Fruit fly (Drosophila melanogaster) whole organism, embryonic: ENCODE data around the gene CCAP.

Experiments used
- ATbp ChIP-seq: fragments of 200-800 bp; sonication (Bioruptor generic); optimal IDR thresholded peaks from 2 replicates; lab custom pipeline; 2017; ENCODE audit warnings: missing biosample characterization, mild to moderate bottlenecking, missing genetic modification characterization, missing genetic modification reagents
- CG10543 ChIP-seq: fragments of 200-800 bp; sonication (Bioruptor generic); optimal IDR thresholded peaks from 3 replicates; lab custom pipeline; 2017; ENCODE audit warnings: missing biosample characterization, mild to moderate bottlenecking, missing genetic modification characterization, moderate library complexity
- CG10979 ChIP-seq: fragments of 200-800 bp; sonication (Bioruptor generic); optimal IDR thresholded peaks from 2 replicates; lab custom pipeline; 2018; ENCODE audit warnings: missing biosample characterization, mild to moderate bottlenecking, missing genetic modification characterization, moderate library complexity
- CG12071 ChIP-seq: fragments of 200-800 bp; sonication (Bioruptor generic); optimal IDR thresholded peaks from 3 replicates; lab custom pipeline; 2018; ENCODE audit warnings: missing biosample characterization, mild to moderate bottlenecking, missing genetic modification characterization
- CG12391 ChIP-seq: fragments of 200-800 bp; sonication (Bioruptor generic); optimal IDR thresholded peaks from 3 replicates; lab custom pipeline; 2018; ENCODE audit warnings: missing biosample characterization, mild to moderate bottlenecking, missing genetic modification characterization, moderate library complexity
- CG13424 ChIP-seq: fragments of 200-800 bp; sonication (Bioruptor generic); optimal IDR thresholded peaks from 2 replicates; lab custom pipeline; 2019; ENCODE audit warnings: missing biosample characterization, mild to moderate bottlenecking, missing genetic modification characterization, moderate library complexity
- CG17359 ChIP-seq: fragments of 200-800 bp; sonication (Bioruptor generic); optimal IDR thresholded peaks from 3 replicates; lab custom pipeline; 2018; ENCODE audit warnings: missing biosample characterization, mild to moderate bottlenecking, missing genetic modification characterization, moderate library complexity
- CG17361 ChIP-seq: fragments of 200-800 bp; sonication (Bioruptor generic); IDR thresholded peaks from 3 replicates; pipeline ENCODE4 v1.3.6; 2022; ENCODE audit warnings: missing biosample characterization, missing genetic modification characterization
- CG18011 ChIP-seq: fragments of 200-800 bp; sonication (Bioruptor generic); optimal IDR thresholded peaks from 2 replicates; lab custom pipeline; 2017; ENCODE audit warnings: missing biosample characterization, missing genetic modification characterization, mild to moderate bottlenecking, moderate library complexity, missing genotype
- CG18262 ChIP-seq: fragments of 200-800 bp; optimal IDR thresholded peaks from 3 replicates; lab custom pipeline; 2019; ENCODE audit warnings: missing biosample characterization, mild to moderate bottlenecking, missing genetic modification characterization, moderate library complexity
- CG18599 ChIP-seq: fragments of 200-800 bp; sonication (Bioruptor generic); optimal IDR thresholded peaks from 3 replicates; lab custom pipeline; 2017; ENCODE audit warnings: missing biosample characterization, missing genetic modification characterization, mild to moderate bottlenecking, moderate library complexity, missing genetic modification reagents
- CG2712 ChIP-seq: fragments of 200-800 bp; optimal IDR thresholded peaks from 3 replicates; lab custom pipeline; 2019; ENCODE audit warnings: missing biosample characterization, mild to moderate bottlenecking, missing genetic modification characterization, moderate library complexity
- CG31224 ChIP-seq: fragments of 200-800 bp; sonication (Bioruptor generic); IDR thresholded peaks from 2 replicates; pipeline ENCODE4 v1.3.6; 2022; ENCODE audit warnings: missing biosample characterization, missing genetic modification characterization
- CG31441 ChIP-seq: fragments of 200-800 bp; sonication (Bioruptor generic); IDR thresholded peaks from 2 replicates; pipeline ENCODE4 v1.3.6; 2022; ENCODE audit warnings: missing biosample characterization, missing genetic modification characterization
- CG32532 ChIP-seq: fragments of 200-800 bp; sonication (Bioruptor generic); IDR thresholded peaks from 2 replicates; pipeline ENCODE4 v1.3.6; 2022; ENCODE audit warnings: missing biosample characterization, missing genetic modification characterization
- CG8388 ChIP-seq: fragments of 200-800 bp; sonication (Bioruptor generic); optimal IDR thresholded peaks from 2 replicates; lab custom pipeline; 2019; ENCODE audit warnings: missing biosample characterization, mild to moderate bottlenecking, missing genetic modification characterization, moderate library complexity
- CG8924 ChIP-seq: fragments of 200-800 bp; optimal IDR thresholded peaks from 3 replicates; lab custom pipeline; 2019; ENCODE audit warnings: missing biosample characterization, mild to moderate bottlenecking, missing genetic modification characterization, moderate library complexity
- CoRest ChIP-seq: fragments of 200-800 bp; sonication (Bioruptor generic); optimal IDR thresholded peaks from 3 replicates; lab custom pipeline; 2018; ENCODE audit warnings: missing biosample characterization, mild to moderate bottlenecking, missing genetic modification characterization, moderate library complexity
- E2f1 ChIP-seq: fragments of 200-800 bp; sonication (Bioruptor generic); IDR thresholded peaks from 2 replicates; pipeline ENCODE4 v1.3.6; 2022; ENCODE audit warnings: missing biosample characterization, missing genetic modification characterization
- Fer3 ChIP-seq: fragments of 200-800 bp; sonication (Bioruptor generic); optimal IDR thresholded peaks from 2 replicates; lab custom pipeline; 2018; ENCODE audit warnings: missing biosample characterization, mild to moderate bottlenecking, missing genetic modification characterization, moderate library complexity
- H2.0 ChIP-seq: fragments of 200-800 bp; sonication (Bioruptor generic); IDR thresholded peaks from 2 replicates; pipeline ENCODE4 v1.3.6; 2022; ENCODE audit warnings: missing biosample characterization, missing genetic modification characterization
- Hr3 ChIP-seq: fragments of 200-800 bp; sonication (Bioruptor generic); optimal IDR thresholded peaks from 3 replicates; lab custom pipeline; 2016; ENCODE audit warnings: missing biosample characterization, missing genetic modification characterization
- Hsf ChIP-seq: fragments of 200-800 bp; sonication (Bioruptor generic); optimal IDR thresholded peaks from 3 replicates; lab custom pipeline; 2016; ENCODE audit warnings: missing biosample characterization, missing genetic modification characterization
- Oli ChIP-seq: fragments of 200-800 bp; sonication (Bioruptor generic); optimal IDR thresholded peaks from 2 replicates; lab custom pipeline; 2018; ENCODE audit warnings: missing biosample characterization, mild to moderate bottlenecking, missing genetic modification characterization, moderate library complexity
- Ptx1 ChIP-seq: fragments of 200-800 bp; sonication (Bioruptor generic); IDR thresholded peaks from 2 replicates; pipeline ENCODE4 v1.3.6; 2022; ENCODE audit warnings: missing biosample characterization, missing genetic modification characterization
- Side ChIP-seq: fragments of 200-800 bp; sonication (Bioruptor generic); optimal IDR thresholded peaks from 2 replicates; lab custom pipeline; 2016; ENCODE audit warnings: missing biosample characterization, missing genetic modification characterization
- Taf1 ChIP-seq: fragments of 200-800 bp; sonication (Bioruptor generic); IDR thresholded peaks from 2 replicates; pipeline ENCODE4 v1.3.6; 2022; ENCODE audit warnings: missing biosample characterization, missing genetic modification characterization
- Xbp1 ChIP-seq: fragments of 200-800 bp; sonication (Bioruptor generic); optimal IDR thresholded peaks from 3 replicates; lab custom pipeline; 2016; ENCODE audit warnings: missing biosample characterization, mild to moderate bottlenecking, missing genetic modification characterization
- Xrp1 ChIP-seq: fragments of 200-800 bp; sonication (Bioruptor generic); IDR thresholded peaks from 2 replicates; pipeline ENCODE4 v1.3.6; 2022; ENCODE audit warnings: missing biosample characterization, missing genetic modification characterization
- cwo ChIP-seq: fragments of 200-800 bp; sonication (Bioruptor generic); optimal IDR thresholded peaks from 3 replicates; lab custom pipeline; 2017; ENCODE audit warnings: missing biosample characterization, missing genetic modification characterization, mild to moderate bottlenecking, moderate library complexity, missing genetic modification reagents
- dmrt11E ChIP-seq: fragments of 200-800 bp; sonication (Bioruptor generic); optimal IDR thresholded peaks from 3 replicates; lab custom pipeline; 2018; ENCODE audit warnings: missing biosample characterization, mild to moderate bottlenecking, missing genetic modification characterization, moderate library complexity
- esg ChIP-seq: fragments of 200-800 bp; sonication (Bioruptor generic); conservative IDR thresholded peaks from 2 replicates; pipeline ENCODE4 v1.3.6; 2022; ENCODE audit warnings: missing biosample characterization, missing genetic modification characterization
- fd96Cb ChIP-seq: fragments of 200-800 bp; sonication (Bioruptor generic); optimal IDR thresholded peaks from 2 replicates; lab custom pipeline; 2018; ENCODE audit warnings: missing biosample characterization, mild to moderate bottlenecking, missing genetic modification characterization, moderate library complexity
- gem ChIP-seq: fragments of 200-800 bp; sonication (Bioruptor generic); optimal IDR thresholded peaks from 2 replicates; lab custom pipeline; 2019; ENCODE audit warnings: missing biosample characterization, mild to moderate bottlenecking, missing genetic modification characterization, moderate library complexity
- hkb ChIP-seq, 2 experiments: fragments of 200-800 bp in 1 of 2; fragments of >200 bp in 1 of 2; sonication (Bioruptor generic) in 1 of 2; IDR thresholded peaks in 1 of 2; optimal IDR thresholded peaks in 1 of 2; 2 replicates each; pipeline versions ENCODE4 v1.3.6 to Lab custom; 2017 to 2022; ENCODE audit warnings: missing biosample characterization in 1 of 2, missing genetic modification characterization in 1 of 2
- inv ChIP-seq: fragments of 200-800 bp; sonication (Bioruptor generic); IDR thresholded peaks from 2 replicates; pipeline ENCODE4 v1.3.6; 2022; ENCODE audit warnings: missing biosample characterization, missing genetic modification characterization; ENCODE audit not compliant: partially characterized antibody
- kah ChIP-seq: fragments of 200-800 bp; sonication (Bioruptor generic); optimal IDR thresholded peaks from 2 replicates; lab custom pipeline; 2018; ENCODE audit warnings: missing biosample characterization, mild to moderate bottlenecking, missing genetic modification characterization
- lbe ChIP-seq: fragments of 200-800 bp; sonication (Bioruptor generic); optimal IDR thresholded peaks from 2 replicates; lab custom pipeline; 2016; ENCODE audit warnings: missing biosample characterization, mild to moderate bottlenecking, missing genetic modification characterization
- lilli ChIP-seq: fragments of 200-800 bp; sonication (Bioruptor generic); optimal IDR thresholded peaks from 3 replicates; lab custom pipeline; 2016; ENCODE audit warnings: missing biosample characterization, missing genetic modification characterization
- lola ChIP-seq, 3 experiments: fragments of >200 bp in 2 of 3; fragments of 200-800 bp in 1 of 3; sonication (Bioruptor generic) in 1 of 3; optimal IDR thresholded peaks; 2 replicates each; lab custom pipeline; 2017 to 2019; ENCODE audit warnings: missing biosample characterization in 3 of 3, missing genetic modification characterization in 3 of 3, mild to moderate bottlenecking in 1 of 3, moderate library complexity in 1 of 3
- org-1 ChIP-seq: fragments of 200-800 bp; sonication (Bioruptor generic); optimal IDR thresholded peaks from 2 replicates; lab custom pipeline; 2017; ENCODE audit warnings: missing biosample characterization, missing genetic modification characterization
- pan ChIP-seq, 4 experiments: fragments of >200 bp in 3 of 4; fragments of 200-800 bp in 1 of 4; sonication (Bioruptor generic) in 1 of 4; optimal IDR thresholded peaks in 3 of 4; IDR thresholded peaks in 1 of 4; 2 replicates each; pipeline versions ENCODE4 v1.3.6 to Lab custom; 2017 to 2022; ENCODE audit warnings: missing biosample characterization in 2 of 4, missing genetic modification characterization in 2 of 4, mixed read lengths in 1 of 4
- phol ChIP-seq: fragments of 200-800 bp; sonication (Bioruptor generic); optimal IDR thresholded peaks from 3 replicates; lab custom pipeline; 2018; ENCODE audit warnings: missing biosample characterization, mild to moderate bottlenecking, missing genetic modification characterization, moderate library complexity
- pnt ChIP-seq: fragments of 200-800 bp; sonication (Bioruptor generic); optimal IDR thresholded peaks from 3 replicates; lab custom pipeline; 2016; ENCODE audit warnings: missing biosample characterization, missing genetic modification characterization
- row ChIP-seq: fragments of 200-800 bp; sonication (Bioruptor generic); IDR thresholded peaks from 3 replicates; pipeline ENCODE4 v1.3.6; 2022; ENCODE audit warnings: missing biosample characterization, missing genetic modification characterization
- sisA ChIP-seq: fragments of 200-800 bp; sonication (Bioruptor generic); IDR thresholded peaks from 2 replicates; pipeline ENCODE4 v1.3.6; 2022; ENCODE audit warnings: missing biosample characterization, missing genetic modification characterization
- vvl ChIP-seq: fragments of 200-800 bp; sonication (Bioruptor generic); IDR thresholded peaks from 2 replicates; pipeline ENCODE4 v1.3.6; 2022; ENCODE audit warnings: missing biosample characterization, missing genetic modification characterization
- zf30C ChIP-seq: fragments of 200-800 bp; sonication (Bioruptor generic); optimal IDR thresholded peaks from 3 replicates; lab custom pipeline; 2018; ENCODE audit warnings: missing biosample characterization, mild to moderate bottlenecking, missing genetic modification characterization

The CCAP gene

DNA sequence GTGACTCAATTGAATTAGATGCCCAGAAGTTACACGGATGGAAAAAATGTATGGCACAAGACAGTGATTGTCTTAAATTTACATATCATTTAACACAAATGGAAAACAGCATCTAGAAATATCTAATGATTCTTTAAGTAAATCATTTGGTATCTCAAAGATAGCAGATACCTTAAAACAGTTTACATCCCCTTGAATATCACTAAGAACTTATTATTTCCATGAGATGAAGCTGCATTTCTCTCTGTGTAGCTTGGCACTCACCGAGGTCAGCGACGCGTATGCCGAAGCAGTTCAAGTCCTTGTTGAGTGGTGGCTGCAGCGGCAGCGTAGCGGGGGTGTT, 17.7 kb upstream of the CCAP start (continued):
- TF ChIP-seq Side (GFP tag; lab: Kevin White, UChicago) (peak; percentile 9), CG17359 (tag; lab: Kevin White, UChicago) (peak; percentile 62), Fer3 (tag; lab: Kevin White, UChicago) (peak; percentile 16), CG12391 (tag; lab: Kevin White, UChicago) (peak; percentile 14), CG31441 (peak; percentile 44; the same call in 1 of the 2 replicates), sisA (peak; percentile 44; the same call in 1 of the 2 replicates), CG10979 (tag; lab: Kevin White, UChicago) (peak; percentile 64), CG2712 (tag; lab: Kevin White, UChicago) (peak; percentile 62), CG17361 (peak; percentile 43; the same call in 1 of the 3 replicates), CG8388 (GFP tag; lab: Kevin White, UChicago) (peak; percentile 26), pnt (GFP tag; lab: Kevin White, UChicago) (peak; percentile 27), CG8924 (tag; lab: Kevin White, UChicago) (peak; percentile 25), H2.0 (GFP tag; lab: Robert Waterston, UW) (peak; percentile 34), CG12071 (GFP tag; lab: Kevin White, UChicago) (peak; percentile 7), esg (GFP tag; lab: Robert Waterston, UW) (peak; percentile 23; the same call in 1 of the 2 replicates), CG31224 (GFP tag; lab: Robert Waterston, UW) (no peak), kah (GFP tag; lab: Kevin White, UChicago) (no peak), Taf1 (GFP tag; lab: Robert Waterston, UW) (no peak), zf30C (peak; percentile 72), Oli (tag; lab: Kevin White, UChicago) (peak; percentile 44), Ptx1 (GFP tag; lab: Robert Waterston, UW) (0 out of 2 replicates have a peak, but pooled peaks have one; percentile 30), CG18599 (peak; percentile 71), Xrp1 (GFP tag; lab: Robert Waterston, UW) (peak; percentile 60), Hr3 (GFP tag; lab: Kevin White, UChicago) (peak; percentile 6), cwo (GFP tag; lab: Kevin White, UChicago) (no peak), phol (tag; lab: Kevin White, UChicago) (peak; percentile 50), CG10543 (GFP tag; lab: Kevin White, UChicago) (peak; percentile 35), CG18011 (GFP tag; lab: Kevin White, UChicago) (no peak), CoRest (tag; lab: Kevin White, UChicago) (peak; percentile 40), hkb (optimal IDR thresholded peaks at IDR 0.05; lab: Kevin White, UChicago) (no peak), hkb (GFP tag; IDR thresholded peaks at IDR 0.05; lab: Robert Waterston, UW) (0 out of 2 replicates have a peak, but pooled peaks have one; percentile 15), org-1 (GFP tag; lab: Kevin White, UChicago) (peak; percentile 5), CG32532 (GFP tag; lab: Robert Waterston, UW) (peak; percentile 10; the same call in 1 of the 2 replicates), lilli (GFP tag; lab: Kevin White, UChicago) (peak; percentile 14), Hsf (GFP tag; lab: Kevin White, UChicago) (peak; percentile 12), lbe (GFP tag; lab: Kevin White, UChicago) (no peak), gem (tag; lab: Kevin White, UChicago) (peak; percentile 67), E2f1 (0 out of 2 replicates have a peak, but pooled peaks have one; percentile 11), vvl (GFP tag; lab: Robert Waterston, UW) (0 out of 2 replicates have a peak, but pooled peaks have one; percentile 23), dmrt11E (tag; lab: Kevin White, UChicago) (peak; percentile 32), pan (optimal IDR thresholded peaks at IDR 0.05; lab: Kevin White, UChicago) (no peak), pan (GFP tag; optimal IDR thresholded peaks at IDR 0.05 in 1 of 2, IDR thresholded peaks at IDR 0.05 in 1 of 2) (peak in 1 of 2 experiments; percentile 14), ATbp (GFP tag; lab: Kevin White, UChicago) (peak; percentile 16), Xbp1 (peak; percentile 20), lola (GFP tag; optimal IDR thresholded peaks at IDR 0.05; lab: Kevin White, UChicago) (peak in 1 of 3 experiments; percentile 26), CG18262 (peak; percentile 59), CG13424 (peak; percentile 33), inv (GFP tag; lab: Robert Waterston, UW) (no peak), row (peak; percentile 68), fd96Cb (peak; percentile 33)
